Worm (Caenorhabditis elegans): ENCODE measurements around the gene fbxb-37.

Gene fbxb-37

ce11 chrII:2130770-2131169 is 37.1 kb upstream of the fbxb-37 start, which contains the start of gene sdz-28:
Gene sdz-28 (plus strand): TSS chrII:2131070.
- TF ChIP-seq ces-1 (GFP tag; optimal IDR thresholded peaks at IDR 0.05) (no peak), madf-9 (GFP tag; conservative IDR thresholded peaks at IDR 0.05) (no peak), ZK337.2 (GFP tag; IDR thresholded peaks at IDR 0.05) (no peak), dve-1 (tag; optimal IDR thresholded peaks at IDR 0.05; ENCODE audit: insufficient read depth) (no peak), zfp-2 (tag; optimal IDR thresholded peaks at IDR 0.05) (no peak), lin-15B (tag; optimal IDR thresholded peaks at IDR 0.05) (no peak), mdl-1 (tag; optimal IDR thresholded peaks at IDR 0.05) (no peak), daf-16 (GFP tag; optimal IDR thresholded peaks at IDR 0.05) (no peak), daf-16 (tag; optimal IDR thresholded peaks at IDR 0.05) (no peak), zip-2 (tag; optimal IDR thresholded peaks at IDR 0.05) (no peak), unc-39 (tag; optimal IDR thresholded peaks at IDR 0.05) (no peak), unc-62 (GFP tag; optimal IDR thresholded peaks at IDR 0.05 in 1 of 2) (no peak), unc-62 (tag; optimal IDR thresholded peaks at IDR 0.05) (no peak), nhr-76 (tag; optimal IDR thresholded peaks at IDR 0.05) (no peak), mes-2 (tag; optimal IDR thresholded peaks at IDR 0.05; ENCODE audit: poor library complexity, severe bottlenecking) (no peak), aly-2 (tag; optimal IDR thresholded peaks at IDR 0.05) (no peak), ceh-82 (tag; optimal IDR thresholded peaks at IDR 0.05) (no peak), hlh-11 (tag; optimal IDR thresholded peaks at IDR 0.05) (no peak), vab-7 (GFP tag; IDR thresholded peaks at IDR 0.05) (no peak), sdz-12 (GFP tag; optimal IDR thresholded peaks at IDR 0.05) (no peak)

ce11 chrII:2122762-2123161 is 29.1 kb upstream of the fbxb-37 start:
- TF ChIP-seq snpc-4 (tag; optimal IDR thresholded peaks at IDR 0.05) = no peak
- no peak for TF ChIP-seq egl-27 (tag; optimal IDR thresholded peaks at IDR 0.05)
- no peak for TF ChIP-seq tag-97 (GFP tag; IDR thresholded peaks at IDR 0.05)
- no peak for TF ChIP-seq ces-1 (GFP tag; optimal IDR thresholded peaks at IDR 0.05)
- TF ChIP-seq dmd-6 (GFP tag; IDR thresholded peaks at IDR 0.05) = peak; percentile 22; the same call in 1 of the 2 replicates
- peak; percentile 64 for TF ChIP-seq pqm-1 (tag; optimal IDR thresholded peaks at IDR 0.05)
- 0 out of 2 replicates have a peak, but pooled peaks have one; percentile 29 for TF ChIP-seq php-3 (GFP tag; IDR thresholded peaks at IDR 0.05)

ce11 chrII:2122091-2122490 is 28.4 kb upstream of the fbxb-37 start, which contains the start of gene math-37:
Gene math-37 (minus strand): TSS chrII:2122191.
- no peak for TF ChIP-seq lin-38 (GFP tag; IDR thresholded peaks at IDR 0.05)
- peak; percentile 39 for TF ChIP-seq nhr-28 (tag; optimal IDR thresholded peaks at IDR 0.05)
- no peak for TF ChIP-seq F37D6.2 (tag; optimal IDR thresholded peaks at IDR 0.05)
- TF ChIP-seq daf-16 (GFP tag; optimal IDR thresholded peaks at IDR 0.05) = no peak
- TF ChIP-seq daf-16 (tag; optimal IDR thresholded peaks at IDR 0.05) = peak; percentile 35
- peak; percentile 47 for TF ChIP-seq pqm-1 (tag; optimal IDR thresholded peaks at IDR 0.05)

- TF ChIP-seq pqm-1 (tag; optimal IDR thresholded peaks at IDR 0.05) (no peak), dmd-8 (GFP tag; IDR thresholded peaks at IDR 0.05) (no peak), snpc-4 (tag; optimal IDR thresholded peaks at IDR 0.05) (no peak), zip-2 (tag; optimal IDR thresholded peaks at IDR 0.05) (no peak), saeg-2 (GFP tag; IDR thresholded peaks at IDR 0.05) (no peak), F26F4.8 (GFP tag; conservative IDR thresholded peaks at IDR 0.05) (no peak), dve-1 (tag; optimal IDR thresholded peaks at IDR 0.05; ENCODE audit: insufficient read depth) (no peak), F37D6.2 (tag; optimal IDR thresholded peaks at IDR 0.05) (no peak), F49E8.2 (tag; optimal IDR thresholded peaks at IDR 0.05; ENCODE audit: borderline replicate concordance) (no peak), nhr-11 (tag; optimal IDR thresholded peaks at IDR 0.05) (no peak), T26A8.4 (GFP tag; IDR thresholded peaks at IDR 0.05) (no peak), ama-1 (optimal IDR thresholded peaks at IDR 0.05) (no peak), nhr-48 (tag; optimal IDR thresholded peaks at IDR 0.05) (no peak), F44E2.7 (GFP tag; IDR thresholded peaks at IDR 0.05) (no peak), lin-39 (tag; optimal IDR thresholded peaks at IDR 0.05) (no peak), ctbp-1 (GFP tag; IDR thresholded peaks at IDR 0.05) (no peak), jun-1 (tag; optimal IDR thresholded peaks at IDR 0.05) (no peak), ces-1 (GFP tag; optimal IDR thresholded peaks at IDR 0.05) (no peak), nhr-111 (GFP tag; optimal IDR thresholded peaks at IDR 0.05) (no peak), lin-38 (GFP tag; IDR thresholded peaks at IDR 0.05) (no peak)
Observed at ce11 chrII:2116794-2117193, 23.1 kb upstream of the fbxb-37 start, which contains the start of gene srh-195. Gene srh-195 (minus strand): TSS chrII:2116894.

Measured in whole organism, L4 larva.